Worm (Caenorhabditis elegans) whole organism, young adult: Measurements from ENCODE around the gene mig-2.

Experiments used
- B0019.2 ChIP-seq: fragments of 200-800 bp; sonication (Bioruptor generic); conservative IDR thresholded peaks from 2 replicates; pipeline ENCODE4 v1.3.6; 2022; ENCODE audit warnings: missing genetic modification reagents, missing genetic modification characterization, missing compliant biosample characterization
- B0035.1 ChIP-seq: sonication (generic microtip); optimal IDR thresholded peaks from 2 replicates; lab custom pipeline; 2016; ENCODE audit warnings: missing genetic modification characterization, mild to moderate bottlenecking, missing compliant biosample characterization, missing genotype, missing genetic modification reagents
- D2030.7 ChIP-seq: fragments of 200-800 bp; sonication (Bioruptor generic); IDR thresholded peaks from 2 replicates; pipeline ENCODE4 v1.3.6; 2022; ENCODE audit warnings: missing genetic modification reagents, missing genetic modification characterization, missing compliant biosample characterization
- F39B2.1 ChIP-seq: fragments of 200-800 bp; sonication (Bioruptor generic); IDR thresholded peaks from 2 replicates; pipeline ENCODE4 v1.3.6; 2022; ENCODE audit warnings: missing genetic modification reagents, missing genetic modification characterization, missing compliant biosample characterization
- F57C9.4 ChIP-seq: sonication (generic microtip); optimal IDR thresholded peaks from 2 replicates; lab custom pipeline; 2017; ENCODE audit warnings: mild to moderate bottlenecking, missing genetic modification characterization, missing compliant biosample characterization
- T07F8.4 ChIP-seq: sonication (generic microtip); optimal IDR thresholded peaks from 2 replicates; lab custom pipeline; 2016; ENCODE audit warnings: mild to moderate bottlenecking, missing genetic modification characterization, moderate library complexity, missing compliant biosample characterization
- T26A5.8 ChIP-seq: sonication (generic microtip); optimal IDR thresholded peaks from 2 replicates; lab custom pipeline; 2016; ENCODE audit warnings: missing genetic modification characterization, missing compliant biosample characterization
- Y67H2A.10 ChIP-seq: fragments of 200-800 bp; sonication (Bioruptor generic); conservative IDR thresholded peaks from 2 replicates; pipeline ENCODE4 v1.3.6; 2022; ENCODE audit warnings: missing genetic modification reagents, missing genetic modification characterization, missing compliant biosample characterization
- Y79H2A.3 ChIP-seq: fragments of 200-800 bp; sonication (Bioruptor generic); conservative IDR thresholded peaks from 2 replicates; pipeline ENCODE4 v1.3.6; 2022; ENCODE audit warnings: missing genetic modification reagents, missing genetic modification characterization, missing compliant biosample characterization
- attf-5 ChIP-seq: fragments of 200-800 bp; sonication (Bioruptor generic); optimal IDR thresholded peaks from 2 replicates; lab custom pipeline; 2018; ENCODE audit warnings: mild to moderate bottlenecking, missing genetic modification characterization, missing compliant biosample characterization
- attf-6 ChIP-seq: fragments of 200-800 bp; sonication (Bioruptor generic); IDR thresholded peaks from 2 replicates; pipeline ENCODE4 v1.3.6; 2022; ENCODE audit warnings: missing genetic modification reagents, missing genetic modification characterization, missing compliant biosample characterization
- bed-2 ChIP-seq: fragments of 200-800 bp; sonication (Bioruptor generic); IDR thresholded peaks from 2 replicates; pipeline ENCODE4 v1.3.6; 2022; ENCODE audit warnings: missing genetic modification reagents, missing genetic modification characterization, missing compliant biosample characterization
- dox-1 ChIP-seq: fragments of 200-800 bp; sonication (Bioruptor generic); IDR thresholded peaks from 2 replicates; pipeline ENCODE4 v1.3.6; 2022; ENCODE audit warnings: missing genetic modification reagents, missing genetic modification characterization, missing compliant biosample characterization
- dpff-1 ChIP-seq: sonication (generic microtip); optimal IDR thresholded peaks from 2 replicates; lab custom pipeline; 2017; ENCODE audit warnings: mild to moderate bottlenecking, missing genetic modification characterization, missing compliant biosample characterization
- egl-18 ChIP-seq: fragments of 200-800 bp; sonication (Bioruptor generic); IDR thresholded peaks from 2 replicates; pipeline ENCODE4 v1.3.6; 2022; ENCODE audit warnings: missing genetic modification reagents, missing genetic modification characterization, missing compliant biosample characterization
- egrh-3 ChIP-seq: fragments of 200-800 bp; sonication (Bioruptor generic); IDR thresholded peaks from 2 replicates; pipeline ENCODE4 v1.3.6; 2022; ENCODE audit warnings: missing genetic modification reagents, missing genetic modification characterization, missing compliant biosample characterization
- ets-4 ChIP-seq: fragments of 200-800 bp; sonication (Bioruptor generic); optimal IDR thresholded peaks from 2 replicates; lab custom pipeline; 2018; ENCODE audit warnings: mild to moderate bottlenecking, missing genetic modification characterization, missing compliant biosample characterization
- hsf-1 ChIP-seq: fragments of 200-800 bp; sonication (Bioruptor generic); IDR thresholded peaks from 2 replicates; pipeline ENCODE4 v1.3.6; 2022; ENCODE audit warnings: missing genetic modification reagents, missing genetic modification characterization, missing compliant biosample characterization
- lag-1 ChIP-seq: fragments of 200-800 bp; sonication (Bioruptor generic); IDR thresholded peaks from 2 replicates; pipeline ENCODE4 v1.3.6; 2022; ENCODE audit warnings: missing genetic modification reagents, missing genetic modification characterization, missing compliant biosample characterization
- lin-26 ChIP-seq: fragments of 200-800 bp; sonication (Bioruptor generic); IDR thresholded peaks from 2 replicates; pipeline ENCODE4 v1.3.6; 2022; ENCODE audit warnings: missing genetic modification reagents, missing genetic modification characterization, missing compliant biosample characterization
- madf-3 ChIP-seq: fragments of 200-800 bp; sonication (Bioruptor generic); IDR thresholded peaks from 2 replicates; pipeline ENCODE4 v1.3.6; 2022; ENCODE audit warnings: missing genetic modification reagents, missing genetic modification characterization, missing compliant biosample characterization
- madf-8 ChIP-seq: fragments of 200-800 bp; sonication (Bioruptor generic); conservative IDR thresholded peaks from 2 replicates; pipeline ENCODE4 v1.3.6; 2022; ENCODE audit warnings: missing genetic modification reagents, missing genetic modification characterization, missing compliant biosample characterization
- mcd-1 ChIP-seq: fragments of 200-800 bp; sonication (Bioruptor generic); IDR thresholded peaks from 2 replicates; pipeline ENCODE4 v1.3.6; 2022; ENCODE audit warnings: missing genetic modification reagents, missing genetic modification characterization, missing compliant biosample characterization
- mel-28 ChIP-seq: sonication (generic microtip); optimal IDR thresholded peaks from 2 replicates; lab custom pipeline; 2016; ENCODE audit warnings: borderline replicate concordance, mild to moderate bottlenecking, missing genetic modification characterization, missing compliant biosample characterization
- mes-4 ChIP-seq: sonication (generic microtip); optimal IDR thresholded peaks from 2 replicates; lab custom pipeline; 2016; ENCODE audit warnings: missing genotype, missing genetic modification characterization, missing compliant biosample characterization
- nhr-27 ChIP-seq: fragments of 200-800 bp; sonication (Bioruptor generic); optimal IDR thresholded peaks from 2 replicates; lab custom pipeline; 2018; ENCODE audit warnings: mild to moderate bottlenecking, missing genetic modification characterization, moderate library complexity, missing compliant biosample characterization
- nhr-80 ChIP-seq: sonication (generic microtip); optimal IDR thresholded peaks from 2 replicates; lab custom pipeline; 2016; ENCODE audit warnings: missing genetic modification characterization, missing compliant biosample characterization
- rcor-1 ChIP-seq: fragments of 200-800 bp; sonication (Bioruptor generic); IDR thresholded peaks from 2 replicates; pipeline ENCODE4 v1.3.6; 2022; ENCODE audit warnings: missing genetic modification reagents, missing genetic modification characterization, missing compliant biosample characterization
- rec-8 ChIP-seq, 2 experiments: sonication (generic microtip); optimal IDR thresholded peaks; 2 replicates each; lab custom pipeline; 2016; ENCODE audit warnings: mild to moderate bottlenecking in 2 of 2, missing genetic modification characterization in 2 of 2, missing genetic modification reagents in 2 of 2, missing genotype in 2 of 2, missing biosample characterization in 1 of 2, missing compliant biosample characterization in 1 of 2, moderate library complexity in 1 of 2
- repo-1 ChIP-seq: sonication (generic microtip); optimal IDR thresholded peaks from 2 replicates; lab custom pipeline; 2017; ENCODE audit warnings: mild to moderate bottlenecking, missing genetic modification characterization, missing compliant biosample characterization
- snpc-1.3 ChIP-seq: sonication (generic microtip); optimal IDR thresholded peaks from 2 replicates; lab custom pipeline; 2017; ENCODE audit warnings: missing genetic modification characterization, mild to moderate bottlenecking, missing compliant biosample characterization, antibody characterized with exemption, moderate library complexity, missing genotype, missing genetic modification reagents; ENCODE audit not compliant: insufficient read depth
- snpc-4 ChIP-seq, 5 experiments: fragments of 150-350 bp in 1 of 5; sonication (generic microtip) in 4 of 5; optimal IDR thresholded peaks; 2 replicates each; lab custom pipeline; 2014 to 2018; ENCODE audit warnings: missing genetic modification characterization in 5 of 5, missing biosample characterization in 3 of 5, antibody characterized with exemption in 2 of 5, mild to moderate bottlenecking in 2 of 5, missing compliant biosample characterization in 2 of 5, missing genotype in 2 of 5, moderate library complexity in 2 of 5, missing genetic modification reagents in 1 of 5
- sptf-2 ChIP-seq: fragments of 200-800 bp; sonication (Bioruptor generic); optimal IDR thresholded peaks from 2 replicates; lab custom pipeline; 2018; ENCODE audit warnings: mild to moderate bottlenecking, missing genetic modification characterization, missing compliant biosample characterization
- tlf-1 ChIP-seq: fragments of 200-800 bp; sonication (Bioruptor generic); optimal IDR thresholded peaks from 2 replicates; lab custom pipeline; 2018; ENCODE audit warnings: mild to moderate bottlenecking, missing genetic modification characterization, missing compliant biosample characterization
- ztf-26 ChIP-seq: sonication (generic microtip); optimal IDR thresholded peaks from 2 replicates; lab custom pipeline; 2017; ENCODE audit warnings: missing genetic modification characterization, missing compliant biosample characterization
- ztf-28 ChIP-seq: fragments of 200-800 bp; sonication (Bioruptor generic); IDR thresholded peaks from 2 replicates; pipeline ENCODE4 v1.3.6; 2022; ENCODE audit warnings: missing genetic modification reagents, missing genetic modification characterization, missing compliant biosample characterization
- ztf-6 ChIP-seq: fragments of 200-800 bp; sonication (Bioruptor generic); IDR thresholded peaks from 2 replicates; pipeline ENCODE4 v1.3.6; 2022; ENCODE audit warnings: missing genetic modification reagents, missing genetic modification characterization, missing compliant biosample characterization

The mig-2 gene

DNA sequence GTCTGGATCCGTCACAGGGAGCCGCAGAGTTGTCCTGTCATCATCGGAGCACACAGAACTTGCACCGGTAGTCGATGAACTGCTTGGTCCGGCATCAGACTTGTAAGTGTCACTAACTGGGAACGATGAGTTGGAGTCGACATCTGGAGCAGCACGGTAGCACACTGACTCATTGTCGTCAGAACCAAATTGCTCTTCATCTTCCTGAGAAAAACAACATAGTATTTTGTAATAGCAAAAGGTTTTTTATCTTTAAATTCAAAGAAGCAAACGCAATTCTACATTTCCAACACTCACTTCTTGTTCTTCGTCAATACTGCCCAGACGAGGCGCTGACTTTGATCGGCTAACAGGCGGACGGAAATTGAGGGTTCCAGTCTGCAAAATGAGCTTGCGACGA lies 42.1 kb downstream of the mig-2 start:
- TF ChIP-seq nhr-27 (tag; lab: Kevin White, UChicago) = no peak
- no peak for TF ChIP-seq sptf-2 (GFP tag; lab: Kevin White, UChicago)
- TF ChIP-seq lin-26 = no peak
- TF ChIP-seq rcor-1 (GFP tag; lab: Robert Waterston, UW) = no peak
- no peak for TF ChIP-seq T07F8.4 (tag; lab: Kevin White, UChicago)
- TF ChIP-seq T26A5.8 = no peak
- TF ChIP-seq egrh-3 = no peak
- no peak for TF ChIP-seq snpc-4 (GFP tag; optimal IDR thresholded peaks at IDR 0.05; lab: Kevin White, UChicago)
- TF ChIP-seq snpc-4 (tag; optimal IDR thresholded peaks at IDR 0.05; lab: Kevin White, UChicago) = no peak

DNA sequence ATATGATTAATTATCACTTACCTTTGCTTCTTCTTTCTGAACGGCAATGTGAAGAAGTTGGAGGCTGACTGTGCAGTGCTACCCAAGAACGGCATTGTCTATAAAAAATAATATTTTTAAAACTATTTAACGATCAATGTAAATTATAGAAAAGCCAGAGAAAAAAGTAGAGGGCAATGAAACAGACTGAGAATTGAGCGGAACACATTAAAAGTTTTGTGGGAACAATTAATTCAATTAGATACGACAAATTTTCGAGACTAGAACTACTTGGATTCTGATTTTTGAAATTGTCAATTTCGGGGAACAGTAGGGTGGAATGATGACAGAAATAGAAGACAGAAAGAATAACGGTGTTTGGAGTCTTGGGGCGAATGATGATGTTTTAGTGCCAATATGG lies 43.2 kb downstream of the mig-2 start, which contains the start of gene F52D10.2:
TSS of gene F52D10.2 (minus strand) at position 101 of the 400 bp plus-strand sequence.
- TF ChIP-seq ztf-28 (no peak), mes-4 (tag; lab: Kevin White, UChicago) (no peak), snpc-1.3 (tag; lab: Kevin White, UChicago) (no peak), egl-18 (GFP tag; lab: Robert Waterston, UW) (no peak), D2030.7 (GFP tag; lab: Robert Waterston, UW) (no peak), F57C9.4 (no peak), madf-8 (GFP tag; lab: Robert Waterston, UW) (no peak), mel-28 (no peak), mcd-1 (GFP tag; lab: Robert Waterston, UW) (no peak), lag-1 (GFP tag; lab: Robert Waterston, UW) (no peak), bed-2 (GFP tag; lab: Robert Waterston, UW) (no peak), rcor-1 (GFP tag; lab: Robert Waterston, UW) (no peak), attf-5 (no peak), B0019.2 (GFP tag; lab: Robert Waterston, UW) (no peak), repo-1 (no peak), dpff-1 (tag; lab: Kevin White, UChicago) (no peak), dox-1 (GFP tag; lab: Robert Waterston, UW) (no peak)

DNA sequence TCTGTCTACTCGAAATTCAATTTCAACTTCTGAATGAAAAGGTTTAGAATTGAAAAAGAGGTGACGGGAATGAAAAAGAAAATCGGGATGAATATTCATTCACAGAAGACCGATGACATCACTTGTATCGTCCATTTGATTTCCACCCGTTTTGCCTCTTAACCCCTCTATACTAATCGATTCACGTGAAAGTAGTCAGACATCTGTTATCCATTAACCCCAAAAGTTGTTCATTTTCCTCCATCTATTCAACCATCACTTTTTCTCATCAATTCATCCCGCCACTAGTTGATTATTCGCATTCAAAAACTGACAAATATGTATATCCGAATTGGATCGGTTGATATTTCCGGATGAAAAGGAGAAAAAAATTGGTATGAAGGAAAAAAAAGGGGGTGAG lies 44.1 kb downstream of the mig-2 start:
- TF ChIP-seq tlf-1 (GFP tag; lab: Kevin White, UChicago) = no peak
- TF ChIP-seq Y79H2A.3 (GFP tag; lab: Robert Waterston, UW) = no peak
- TF ChIP-seq nhr-27 (tag; lab: Kevin White, UChicago) = no peak
- TF ChIP-seq hsf-1 (GFP tag; lab: Robert Waterston, UW) = no peak
- no peak for TF ChIP-seq ztf-6 (GFP tag; lab: Robert Waterston, UW)
- TF ChIP-seq ets-4 = no peak
- TF ChIP-seq attf-6 (GFP tag; lab: Robert Waterston, UW) = no peak
- TF ChIP-seq ztf-26 (tag; lab: Kevin White, UChicago) = no peak
- no peak for TF ChIP-seq rcor-1 (GFP tag; lab: Robert Waterston, UW)
- TF ChIP-seq madf-3 (GFP tag; lab: Robert Waterston, UW) = no peak
- TF ChIP-seq nhr-80 (tag; lab: Kevin White, UChicago) = no peak
- no peak for TF ChIP-seq Y67H2A.10
- TF ChIP-seq B0035.1 (tag; lab: Kevin White, UChicago) = no peak
- TF ChIP-seq F39B2.1 (GFP tag; lab: Robert Waterston, UW) = no peak
- no peak for TF ChIP-seq ztf-28
- no peak for TF ChIP-seq rec-8 (tag; optimal IDR thresholded peaks at IDR 0.05; lab: Kevin White, UChicago)
